Worm (Caenorhabditis elegans): ENCODE measurements around the gene F58F12.1.

F58F12.1 gene

ce11 chrII:6370110-6370509 is 13.3 kb upstream of the F58F12.1 start (continued):
- no peak for TF ChIP-seq zfp-2 (tag; optimal IDR thresholded peaks at IDR 0.05)
- peak; percentile 62; the same call in 1 of the 2 replicates for TF ChIP-seq daf-19 (GFP tag; conservative IDR thresholded peaks at IDR 0.05)
- TF ChIP-seq ctbp-1 (GFP tag; IDR thresholded peaks at IDR 0.05), result peak; percentile 69; the same call in 1 of the 2 replicates
- peak; percentile 83 for TF ChIP-seq nhr-48 (tag; optimal IDR thresholded peaks at IDR 0.05)
- no peak for TF ChIP-seq daf-16 (GFP tag; optimal IDR thresholded peaks at IDR 0.05)
- TF ChIP-seq daf-16 (tag; optimal IDR thresholded peaks at IDR 0.05), result peak; percentile 37
- peak; percentile 31; the same call in 1 of the 2 replicates for TF ChIP-seq nhr-41 (GFP tag; IDR thresholded peaks at IDR 0.05)
- TF ChIP-seq daf-12 (tag; optimal IDR thresholded peaks at IDR 0.05), result no peak
- peak; percentile 71 for TF ChIP-seq dpl-1 (GFP tag; optimal IDR thresholded peaks at IDR 0.05)
- TF ChIP-seq lin-13 (GFP tag; optimal IDR thresholded peaks at IDR 0.05), result peak; percentile 79
- peak; percentile 74 for TF ChIP-seq nhr-77 (tag; optimal IDR thresholded peaks at IDR 0.05)
- TF ChIP-seq unc-39 (tag; optimal IDR thresholded peaks at IDR 0.05), result no peak
- TF ChIP-seq lin-38 (GFP tag; IDR thresholded peaks at IDR 0.05), result peak; percentile 94
- peak; percentile 86 for TF ChIP-seq nhr-28 (tag; optimal IDR thresholded peaks at IDR 0.05)
- TF ChIP-seq tra-1 (GFP tag; IDR thresholded peaks at IDR 0.05), result 0 out of 2 replicates have a peak, but pooled peaks have one; percentile 59
- TF ChIP-seq ceh-82 (tag; optimal IDR thresholded peaks at IDR 0.05), result no peak
- TF ChIP-seq fkh-10 (GFP tag; optimal IDR thresholded peaks at IDR 0.05), result peak; percentile 48
- TF ChIP-seq nhr-76 (tag; optimal IDR thresholded peaks at IDR 0.05), result no peak
- no peak for TF ChIP-seq lir-3 (tag; optimal IDR thresholded peaks at IDR 0.05)
- TF ChIP-seq ceh-62 (tag; optimal IDR thresholded peaks at IDR 0.05), result no peak
- peak; percentile 26 for TF ChIP-seq F37D6.2 (tag; optimal IDR thresholded peaks at IDR 0.05)
- TF ChIP-seq lsy-2 (tag; optimal IDR thresholded peaks at IDR 0.05), result peak; percentile 69 to 88
- peak; percentile 88 for TF ChIP-seq hmg-1.1 (GFP tag; IDR thresholded peaks at IDR 0.05)
- TF ChIP-seq php-3 (GFP tag; IDR thresholded peaks at IDR 0.05), result no peak
- no peak for TF ChIP-seq gei-8 (GFP tag; optimal IDR thresholded peaks at IDR 0.05)
- peak; percentile 44 for TF ChIP-seq T20F7.1 (GFP tag; optimal IDR thresholded peaks at IDR 0.05)
- TF ChIP-seq dve-1 (tag; optimal IDR thresholded peaks at IDR 0.05; ENCODE audit: insufficient read depth), result peak; percentile 91
- TF ChIP-seq zfp-3 (GFP tag; conservative IDR thresholded peaks at IDR 0.05), result no peak
- peak; percentile 47 for TF ChIP-seq ces-1 (GFP tag; optimal IDR thresholded peaks at IDR 0.05)

ce11 chrII:6371003-6371402 is 12.4 kb upstream of the F58F12.1 start, which contains the start of gene lin-23:
TSS of gene lin-23 (plus strand) at chrII:6371303.
- TF ChIP-seq unc-62 (GFP tag; optimal IDR thresholded peaks at IDR 0.05 in 1 of 2), result peak in 1 of 2 experiments; percentile 70
- no peak for TF ChIP-seq unc-62 (tag; optimal IDR thresholded peaks at IDR 0.05)
- TF ChIP-seq daf-16 (GFP tag; optimal IDR thresholded peaks at IDR 0.05), result no peak
- no peak for TF ChIP-seq daf-16 (tag; optimal IDR thresholded peaks at IDR 0.05)

- TF ChIP-seq pha-4 (GFP tag; IDR thresholded peaks at IDR 0.05), result 0 out of 2 replicates have a peak, but pooled peaks have one; percentile 8
- no peak for TF ChIP-seq pha-4 (tag; optimal IDR thresholded peaks at IDR 0.05)
- TF ChIP-seq set-16 (GFP tag; IDR thresholded peaks at IDR 0.05), result peak; percentile 56
- no peak for TF ChIP-seq Y48G9A.11 (GFP tag; IDR thresholded peaks at IDR 0.05)
- TF ChIP-seq sdz-12 (GFP tag; optimal IDR thresholded peaks at IDR 0.05), result no peak
- no peak for TF ChIP-seq Y105C5A.15 (GFP tag; IDR thresholded peaks at IDR 0.05)
Measured at ce11 chrII:6373361-6373760, 10.1 kb upstream of the F58F12.1 start.

ce11 chrII:6374646-6375045 is 8.8 kb upstream of the F58F12.1 start:
- TF ChIP-seq T20F7.1 (GFP tag; optimal IDR thresholded peaks at IDR 0.05) (peak; percentile 62), unc-62 (GFP tag; optimal IDR thresholded peaks at IDR 0.05 in 1 of 2) (no peak), unc-62 (tag; optimal IDR thresholded peaks at IDR 0.05) (no peak), zag-1 (tag; optimal IDR thresholded peaks at IDR 0.05) (no peak), dpl-1 (GFP tag; optimal IDR thresholded peaks at IDR 0.05) (no peak), lir-3 (tag; optimal IDR thresholded peaks at IDR 0.05) (no peak), nhr-42 (GFP tag; IDR thresholded peaks at IDR 0.05) (no peak), lin-13 (GFP tag; optimal IDR thresholded peaks at IDR 0.05) (no peak), ama-1 (optimal IDR thresholded peaks at IDR 0.05) (no peak), mxl-2 (GFP tag; conservative IDR thresholded peaks at IDR 0.05) (no peak), tra-1 (GFP tag; IDR thresholded peaks at IDR 0.05) (no peak), Y105C5A.15 (GFP tag; IDR thresholded peaks at IDR 0.05) (no peak), madf-5 (GFP tag; IDR thresholded peaks at IDR 0.05) (no peak), nhr-48 (tag; optimal IDR thresholded peaks at IDR 0.05) (peak; percentile 49), unc-130 (GFP tag; optimal IDR thresholded peaks at IDR 0.05) (no peak), hif-1 (tag; optimal IDR thresholded peaks at IDR 0.05) (no peak), zip-2 (tag; optimal IDR thresholded peaks at IDR 0.05) (no peak), nhr-25 (tag; optimal IDR thresholded peaks at IDR 0.05; ENCODE audit: borderline replicate concordance, insufficient read depth) (no peak), php-3 (GFP tag; IDR thresholded peaks at IDR 0.05) (no peak), dmd-8 (GFP tag; IDR thresholded peaks at IDR 0.05) (no peak), sdz-12 (GFP tag; optimal IDR thresholded peaks at IDR 0.05) (no peak)

Measured in whole organism, L4 larva.